Fruit fly (Drosophila melanogaster): ENCODE data around the gene CG5151.

- TF ChIP-seq psq (optimal IDR thresholded peaks at IDR 0.05) (no peak), insv (optimal IDR thresholded peaks at IDR 0.05) (no peak), Myc (optimal IDR thresholded peaks at IDR 0.05) (no peak), Sin3A (optimal IDR thresholded peaks at IDR 0.05) (no peak), h (optimal IDR thresholded peaks at IDR 0.05) (no peak), ttk (optimal IDR thresholded peaks at IDR 0.05) (no peak)
Observed at dm6 chr3L:16151742-16152141, 12.8 kb downstream of the CG5151 start.

All from Kc167 (cell line).